Fruit fly (Drosophila melanogaster): ENCODE data around the gene Mst57Dc.

Mst57Dc gene

dm6 chr3R:25782855-25783424, 46.6 kb downstream of the Mst57Dc start (continued):
- TF ChIP-seq CG9797 (GFP tag; optimal IDR thresholded peaks at IDR 0.05) (no peak), amos (GFP tag; IDR thresholded peaks at IDR 0.05; ENCODE audit: partially characterized antibody) (peak; percentile 16; the same call in 1 of the 2 replicates), ro (GFP tag; IDR thresholded peaks at IDR 0.05) (no peak)

Measured in whole organism, embryonic.